Worm (Caenorhabditis elegans): ENCODE data around the gene fbxb-60.
"Not testable (repeated sequence)": the region's sequence is repeated elsewhere in the genome, so short reads cannot be mapped to it uniquely, and the experiment has no call there.

fbxb-60 gene

DNA sequence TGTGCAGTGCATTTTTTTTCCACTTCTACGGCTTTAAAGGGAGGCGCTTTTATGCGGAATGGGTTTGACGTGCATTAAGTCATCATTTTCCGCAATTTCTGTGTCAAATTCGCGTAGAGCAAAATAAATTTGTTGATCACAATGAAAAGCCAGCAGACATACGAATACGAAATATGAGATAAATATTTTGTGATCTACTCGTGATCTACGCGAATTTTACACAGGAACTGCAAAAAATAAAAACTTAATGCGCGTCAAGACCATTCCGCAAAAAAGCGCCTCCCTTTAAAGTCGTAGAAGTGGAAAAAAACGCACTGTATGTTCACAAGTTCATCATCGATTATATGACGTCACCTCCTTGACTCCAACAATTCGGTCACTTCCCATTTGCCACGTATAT, 13.8 kb downstream of the fbxb-60 start, which contains the start of gene C43D7.8:
Gene C43D7.8 (minus strand): TSS at position 101 of the 400 bp plus-strand sequence.
- TF ChIP-seq tra-4 (tag; optimal IDR thresholded peaks at IDR 0.05), result no peak
- no peak for TF ChIP-seq hmg-4 (GFP tag; optimal IDR thresholded peaks at IDR 0.05)
- no peak for TF ChIP-seq ceh-13 (GFP tag; optimal IDR thresholded peaks at IDR 0.05)
- TF ChIP-seq hnd-1 (tag; optimal IDR thresholded peaks at IDR 0.05), result no peak
- TF ChIP-seq tbx-37 (GFP tag; conservative IDR thresholded peaks at IDR 0.05), result no peak
- TF ChIP-seq sea-1 (GFP tag; conservative IDR thresholded peaks at IDR 0.05), result no peak
- TF ChIP-seq pes-1 (GFP tag; IDR thresholded peaks at IDR 0.05), result no peak
- no peak for TF ChIP-seq tbx-11 (GFP tag; IDR thresholded peaks at IDR 0.05)
- no peak for TF ChIP-seq aly-1 (tag; optimal IDR thresholded peaks at IDR 0.05)
- TF ChIP-seq ama-1 (optimal IDR thresholded peaks at IDR 0.05), result no peak
- no peak for TF ChIP-seq F13C5.2 (tag; optimal IDR thresholded peaks at IDR 0.05)
- no peak for TF ChIP-seq hmbx-1 (tag; optimal IDR thresholded peaks at IDR 0.05)
- TF ChIP-seq B0310.2 (tag; optimal IDR thresholded peaks at IDR 0.05), result no peak
- no peak for TF ChIP-seq flt-1 (GFP tag; IDR thresholded peaks at IDR 0.05)
- no peak for TF ChIP-seq ets-7 (tag; optimal IDR thresholded peaks at IDR 0.05)
- no peak for TF ChIP-seq ceh-36 (tag; optimal IDR thresholded peaks at IDR 0.05)
- TF ChIP-seq scrt-1 (GFP tag; IDR thresholded peaks at IDR 0.05), result no peak

DNA sequence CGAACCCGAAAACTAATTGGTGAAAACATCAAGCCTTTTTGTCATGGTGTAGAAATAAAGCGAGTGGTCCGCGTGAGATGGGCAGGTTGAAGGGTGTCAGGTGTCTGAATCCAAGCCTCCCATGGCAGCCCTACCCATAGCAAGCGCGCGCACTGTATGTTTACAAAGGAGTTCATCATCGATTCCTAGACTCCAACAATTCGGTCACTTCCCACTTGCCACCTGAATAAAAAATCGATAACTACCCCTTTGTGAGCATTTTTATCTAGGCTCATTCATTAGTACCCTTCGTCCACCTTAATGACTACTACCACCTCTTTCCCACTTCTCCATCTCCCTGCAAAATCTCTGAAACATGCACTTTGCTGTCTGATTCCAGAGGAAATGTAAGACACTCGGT, 15.4 kb downstream of the fbxb-60 start, which contains the start of gene fbxb-64:
Gene fbxb-64 (plus strand): TSS at position 301 of the 400 bp plus-strand sequence.
- TF ChIP-seq hmbx-1 (tag; optimal IDR thresholded peaks at IDR 0.05) (no peak), ets-7 (tag; optimal IDR thresholded peaks at IDR 0.05) (no peak), pes-1 (GFP tag; IDR thresholded peaks at IDR 0.05) (no peak), tbx-37 (GFP tag; conservative IDR thresholded peaks at IDR 0.05) (no peak), sea-1 (GFP tag; conservative IDR thresholded peaks at IDR 0.05) (no peak), aly-1 (tag; optimal IDR thresholded peaks at IDR 0.05) (no peak), tbx-11 (GFP tag; IDR thresholded peaks at IDR 0.05) (no peak), scrt-1 (GFP tag; IDR thresholded peaks at IDR 0.05) (no peak), ceh-36 (tag; optimal IDR thresholded peaks at IDR 0.05) (no peak), ceh-13 (GFP tag; optimal IDR thresholded peaks at IDR 0.05) (no peak), hnd-1 (tag; optimal IDR thresholded peaks at IDR 0.05) (no peak), F13C5.2 (tag; optimal IDR thresholded peaks at IDR 0.05) (no peak), ama-1 (optimal IDR thresholded peaks at IDR 0.05) (no peak), flt-1 (GFP tag; IDR thresholded peaks at IDR 0.05) (no peak), B0310.2 (tag; optimal IDR thresholded peaks at IDR 0.05) (no peak), hmg-4 (GFP tag; optimal IDR thresholded peaks at IDR 0.05) (no peak), tra-4 (tag; optimal IDR thresholded peaks at IDR 0.05) (no peak)

DNA sequence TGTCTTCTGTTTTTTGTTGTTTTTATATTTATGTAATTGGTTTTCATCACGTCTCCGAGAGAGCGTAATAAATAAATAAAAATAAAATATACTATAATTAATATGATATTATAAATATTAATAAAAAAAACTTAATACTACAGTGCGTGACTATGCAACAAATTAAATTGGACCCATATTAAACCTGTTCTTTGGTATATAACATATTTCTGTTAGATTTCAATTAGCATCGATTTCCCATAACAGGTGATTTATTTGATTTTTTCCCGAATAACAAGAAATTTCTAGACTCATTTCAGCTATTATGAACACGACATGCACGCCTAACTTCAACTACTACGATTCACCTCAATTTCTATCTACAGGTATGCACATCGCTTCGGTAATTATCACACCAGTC, 19.4 kb downstream of the fbxb-60 start, which contains the start of gene srh-208:
Gene srh-208 (plus strand): TSS at position 301 of the 400 bp plus-strand sequence.
- TF ChIP-seq pes-1 (GFP tag; IDR thresholded peaks at IDR 0.05); ets-7 (tag; optimal IDR thresholded peaks at IDR 0.05); tra-4 (tag; optimal IDR thresholded peaks at IDR 0.05): not testable (repeated sequence)

DNA sequence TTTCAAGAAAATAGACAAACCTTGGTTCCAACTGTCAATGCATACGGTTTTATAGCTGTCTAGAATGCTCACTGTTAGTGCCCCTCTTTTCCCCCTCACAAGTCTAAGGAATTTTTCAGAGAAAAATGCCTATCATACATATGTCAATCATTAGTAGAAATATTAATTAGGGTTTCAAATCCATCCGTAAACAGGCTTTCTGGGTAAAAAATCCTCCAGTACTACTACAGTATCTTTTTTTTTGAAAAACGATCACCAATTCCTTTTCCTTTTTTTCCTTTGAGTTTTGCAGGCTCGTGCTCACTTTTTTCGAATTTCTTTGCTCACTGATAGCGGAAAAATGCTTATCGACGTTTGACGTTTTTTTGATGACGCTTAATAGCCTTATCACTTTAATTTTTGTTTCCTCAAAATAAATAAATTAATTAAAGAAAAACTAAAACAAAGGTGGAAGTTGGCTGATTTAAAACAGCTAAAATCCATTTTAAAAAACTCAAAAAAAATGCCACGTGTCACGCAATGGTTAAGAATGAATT, 21.9 kb downstream of the fbxb-60 start, which contains the start of gene C43D7.7:
Gene C43D7.7 (minus strand): TSS at position 51 of the 536 bp plus-strand sequence.
- TF ChIP-seq ceh-36 (tag; optimal IDR thresholded peaks at IDR 0.05) (no peak), B0310.2 (tag; optimal IDR thresholded peaks at IDR 0.05) (no peak), tbx-11 (GFP tag; IDR thresholded peaks at IDR 0.05) (no peak), aly-1 (tag; optimal IDR thresholded peaks at IDR 0.05) (no peak), F13C5.2 (tag; optimal IDR thresholded peaks at IDR 0.05) (no peak), hmg-4 (GFP tag; optimal IDR thresholded peaks at IDR 0.05) (no peak), tbx-37 (GFP tag; conservative IDR thresholded peaks at IDR 0.05) (no peak), ets-7 (tag; optimal IDR thresholded peaks at IDR 0.05) (no peak), pes-1 (GFP tag; IDR thresholded peaks at IDR 0.05) (no peak), sea-1 (GFP tag; conservative IDR thresholded peaks at IDR 0.05) (no peak), scrt-1 (GFP tag; IDR thresholded peaks at IDR 0.05) (no peak), flt-1 (GFP tag; IDR thresholded peaks at IDR 0.05) (no peak), tra-4 (tag; optimal IDR thresholded peaks at IDR 0.05) (no peak), hnd-1 (tag; optimal IDR thresholded peaks at IDR 0.05) (no peak), ama-1 (optimal IDR thresholded peaks at IDR 0.05) (no peak), ceh-13 (GFP tag; optimal IDR thresholded peaks at IDR 0.05) (no peak), hmbx-1 (tag; optimal IDR thresholded peaks at IDR 0.05) (no peak)

DNA sequence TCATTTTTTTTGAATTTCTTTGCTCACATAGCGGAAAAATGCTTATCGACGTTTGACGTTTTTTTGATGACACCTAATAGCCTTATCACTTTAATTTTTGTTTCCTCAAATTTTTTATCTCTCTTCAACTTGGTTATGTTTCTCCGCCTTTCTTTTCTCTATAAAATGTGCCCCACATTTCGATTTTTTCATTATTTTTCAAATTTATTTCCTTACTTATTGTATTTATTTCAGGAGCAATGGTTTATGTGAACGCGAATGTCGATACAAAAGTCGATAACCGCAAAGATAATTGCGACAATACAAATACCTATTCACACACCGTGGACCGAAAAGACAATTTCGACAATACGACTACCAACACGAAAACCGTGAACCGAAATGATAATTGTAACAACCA, 22.8 kb downstream of the fbxb-60 start, which contains the start of gene sdz-6:
Gene sdz-6 (plus strand): TSS at position 229 of the 400 bp plus-strand sequence.
- no peak for TF ChIP-seq ceh-36 (tag; optimal IDR thresholded peaks at IDR 0.05)
- no peak for TF ChIP-seq hmg-4 (GFP tag; optimal IDR thresholded peaks at IDR 0.05)
- TF ChIP-seq B0310.2 (tag; optimal IDR thresholded peaks at IDR 0.05), result no peak
- no peak for TF ChIP-seq ama-1 (optimal IDR thresholded peaks at IDR 0.05)
- no peak for TF ChIP-seq tbx-11 (GFP tag; IDR thresholded peaks at IDR 0.05)
- no peak for TF ChIP-seq ceh-13 (GFP tag; optimal IDR thresholded peaks at IDR 0.05)
- no peak for TF ChIP-seq hnd-1 (tag; optimal IDR thresholded peaks at IDR 0.05)
- TF ChIP-seq hmbx-1 (tag; optimal IDR thresholded peaks at IDR 0.05), result no peak
- no peak for TF ChIP-seq ets-7 (tag; optimal IDR thresholded peaks at IDR 0.05)
- TF ChIP-seq aly-1 (tag; optimal IDR thresholded peaks at IDR 0.05), result no peak
- TF ChIP-seq flt-1 (GFP tag; IDR thresholded peaks at IDR 0.05), result no peak
- no peak for TF ChIP-seq tra-4 (tag; optimal IDR thresholded peaks at IDR 0.05)
- TF ChIP-seq pes-1 (GFP tag; IDR thresholded peaks at IDR 0.05), result no peak
- TF ChIP-seq scrt-1 (GFP tag; IDR thresholded peaks at IDR 0.05), result no peak
- TF ChIP-seq F13C5.2 (tag; optimal IDR thresholded peaks at IDR 0.05), result no peak

DNA sequence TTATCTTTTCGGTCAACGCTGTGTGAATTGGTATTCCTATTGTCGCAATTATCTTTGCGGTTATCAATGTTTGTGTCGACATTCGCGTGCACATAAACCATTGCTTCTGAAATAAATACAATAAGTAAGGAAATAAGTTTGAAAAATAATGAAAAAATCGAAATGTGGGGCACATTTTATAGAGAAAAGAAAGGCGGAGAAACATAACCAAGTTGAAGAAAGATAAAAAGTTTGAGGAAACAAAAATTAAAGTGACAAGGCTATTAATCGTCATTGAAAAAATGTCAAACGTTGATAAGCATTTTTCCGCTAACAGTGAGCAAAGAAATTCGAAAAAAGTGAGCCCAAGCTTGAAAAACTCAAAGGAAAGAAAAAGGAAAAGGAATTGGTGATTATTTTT, 24.8 kb downstream of the fbxb-60 start, which contains the start of gene C43D7.4:
Gene C43D7.4 (minus strand): TSS at position 101 of the 400 bp plus-strand sequence.
- no peak for TF ChIP-seq tbx-11 (GFP tag; IDR thresholded peaks at IDR 0.05)
- TF ChIP-seq F13C5.2 (tag; optimal IDR thresholded peaks at IDR 0.05), result no peak
- TF ChIP-seq hmbx-1 (tag; optimal IDR thresholded peaks at IDR 0.05), result no peak
- no peak for TF ChIP-seq tbx-37 (GFP tag; conservative IDR thresholded peaks at IDR 0.05)
- no peak for TF ChIP-seq flt-1 (GFP tag; IDR thresholded peaks at IDR 0.05)
- TF ChIP-seq aly-1 (tag; optimal IDR thresholded peaks at IDR 0.05), result no peak
- TF ChIP-seq B0310.2 (tag; optimal IDR thresholded peaks at IDR 0.05), result no peak
- no peak for TF ChIP-seq tra-4 (tag; optimal IDR thresholded peaks at IDR 0.05)
- TF ChIP-seq ceh-36 (tag; optimal IDR thresholded peaks at IDR 0.05), result no peak
- TF ChIP-seq sea-1 (GFP tag; conservative IDR thresholded peaks at IDR 0.05), result no peak
- TF ChIP-seq hmg-4 (GFP tag; optimal IDR thresholded peaks at IDR 0.05), result no peak
- no peak for TF ChIP-seq ceh-13 (GFP tag; optimal IDR thresholded peaks at IDR 0.05)
- TF ChIP-seq pes-1 (GFP tag; IDR thresholded peaks at IDR 0.05), result no peak
- no peak for TF ChIP-seq ama-1 (optimal IDR thresholded peaks at IDR 0.05)

All from whole organism, early embryonic.